Fruit fly (Drosophila melanogaster) whole organism, wandering third instar larva: ENCODE results near the gene kek4.

Experiments
- Abd-B ChIP-seq: fragments of >200 bp; optimal IDR thresholded peaks from 2 replicates; lab custom pipeline; 2017; ENCODE audit warnings: missing biosample characterization, missing genetic modification characterization
- Dif ChIP-seq: fragments of 200-275, 200-300 bp; sonication (Bioruptor generic); optimal IDR thresholded peaks from 2 replicates; lab custom pipeline; 2018; ENCODE audit warnings: missing biosample characterization, missing genetic modification characterization; ENCODE audit not compliant: partially characterized antibody
- OdsH ChIP-seq: fragments of 200-800 bp; sonication (Bioruptor generic); optimal IDR thresholded peaks from 2 replicates; lab custom pipeline; 2016; ENCODE audit warnings: missing biosample characterization, mild to moderate bottlenecking, missing genetic modification characterization
- pan ChIP-seq: fragments of >200 bp; optimal IDR thresholded peaks from 2 replicates; lab custom pipeline; 2017

DNA sequence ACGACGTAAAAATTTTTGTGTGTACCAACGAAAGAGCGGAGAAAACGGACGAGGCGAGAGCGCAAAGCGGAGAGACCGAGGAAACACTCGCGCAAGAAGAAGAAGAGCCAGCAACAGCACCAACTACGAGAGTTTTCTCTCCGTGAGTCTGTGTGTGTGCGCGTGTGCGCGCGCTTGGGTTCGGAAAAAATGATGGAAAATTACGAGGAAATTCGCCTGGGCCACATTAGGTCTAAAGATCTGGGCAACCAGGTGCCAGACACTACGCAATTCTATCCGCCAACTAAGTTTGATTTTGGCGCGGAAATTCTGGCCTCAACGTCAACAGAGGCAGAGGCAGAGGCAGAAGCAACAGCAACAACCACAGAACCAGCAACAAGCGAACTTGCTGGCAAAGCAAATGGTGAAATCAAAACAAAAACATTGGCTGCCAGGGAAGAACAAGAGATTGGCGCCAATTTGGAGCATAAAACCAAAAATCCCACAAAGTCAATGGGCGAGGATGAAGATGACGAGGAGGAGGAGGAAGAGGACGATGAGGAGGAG is 49.3 kb downstream of the kek4 start, which contains the start of gene DnaJ-H:
- TF ChIP-seq pan (lab: Kevin White, UChicago), result no peak
- no peak for TF ChIP-seq Abd-B (GFP tag; lab: Kevin White, UChicago)
- no peak for TF ChIP-seq OdsH (GFP tag; lab: Kevin White, UChicago)
- TF ChIP-seq Dif, result peak; percentile 50
